Fruit fly (Drosophila melanogaster) whole organism, pupa: ENCODE measurements around the gene RpL8.
A peak's percentile ranks its signal among the peaks of the same experiment; 100 is the strongest.

Source experiments
- CG14655 ChIP-seq: fragments of 200-800 bp; sonication (Bioruptor generic); optimal IDR thresholded peaks from 3 replicates; lab custom pipeline; 2017; ENCODE audit warnings: mild to moderate bottlenecking, missing biosample characterization, missing genetic modification reagents, missing genetic modification characterization
- CG15710 ChIP-seq: fragments of 200-800 bp; sonication (Bioruptor generic); optimal IDR thresholded peaks from 2 replicates; lab custom pipeline; 2018; ENCODE audit warnings: missing biosample characterization, mild to moderate bottlenecking, missing genetic modification characterization, moderate library complexity
- CG32121 ChIP-seq: fragments of 200-800 bp; sonication (Bioruptor generic); IDR thresholded peaks from 2 replicates; pipeline ENCODE4 v1.3.6; 2022; ENCODE audit warnings: missing biosample characterization, missing genetic modification characterization
- CG4496 ChIP-seq: fragments of 200-800 bp; sonication (Bioruptor generic); IDR thresholded peaks from 3 replicates; pipeline ENCODE4 v1.3.6; 2022; ENCODE audit warnings: missing biosample characterization, missing genetic modification characterization
- CG8159 ChIP-seq: fragments of 200-800 bp; sonication (Bioruptor generic); optimal IDR thresholded peaks from 3 replicates; lab custom pipeline; 2018; ENCODE audit warnings: missing biosample characterization, mild to moderate bottlenecking, missing genetic modification characterization, moderate library complexity
- CG8301 ChIP-seq: fragments of 200-800 bp; sonication (Bioruptor generic); optimal IDR thresholded peaks from 2 replicates; lab custom pipeline; 2018; ENCODE audit warnings: missing biosample characterization, mild to moderate bottlenecking, missing genetic modification characterization
- CG9948 ChIP-seq: fragments of 200-800 bp; sonication (Bioruptor generic); optimal IDR thresholded peaks from 2 replicates; lab custom pipeline; 2018; ENCODE audit warnings: missing biosample characterization, mild to moderate bottlenecking, missing genetic modification characterization, moderate library complexity
- D1 ChIP-seq: fragments of 200-800 bp; sonication (Bioruptor generic); optimal IDR thresholded peaks from 2 replicates; lab custom pipeline; 2018; ENCODE audit warnings: missing biosample characterization, mild to moderate bottlenecking, missing genetic modification characterization, moderate library complexity
- EcR ChIP-seq: fragments of 200-800 bp; sonication (Bioruptor generic); optimal IDR thresholded peaks from 3 replicates; lab custom pipeline; 2019; ENCODE audit warnings: missing biosample characterization, missing genetic modification characterization, mild to moderate bottlenecking, moderate library complexity, missing genetic modification reagents
- Ets98B ChIP-seq: fragments of 200-800 bp; sonication (Bioruptor generic); IDR thresholded peaks from 2 replicates; pipeline ENCODE4 v1.3.6; 2022; ENCODE audit warnings: missing biosample characterization, missing genetic modification characterization
- Snoo ChIP-seq: fragments of 200-800 bp; sonication (Bioruptor generic); optimal IDR thresholded peaks from 3 replicates; lab custom pipeline; 2017; ENCODE audit warnings: missing biosample characterization, mild to moderate bottlenecking, missing genetic modification characterization, inconsistent platforms
- gl ChIP-seq: fragments of 200-800 bp; sonication (Bioruptor generic); optimal IDR thresholded peaks from 2 replicates; lab custom pipeline; 2018; ENCODE audit warnings: missing biosample characterization, mild to moderate bottlenecking, missing genetic modification characterization
- rn ChIP-seq: fragments of 200-800 bp; sonication (Bioruptor generic); IDR thresholded peaks from 2 replicates; pipeline ENCODE4 v1.3.6; 2022; ENCODE audit warnings: missing biosample characterization, missing genetic modification characterization

DNA sequence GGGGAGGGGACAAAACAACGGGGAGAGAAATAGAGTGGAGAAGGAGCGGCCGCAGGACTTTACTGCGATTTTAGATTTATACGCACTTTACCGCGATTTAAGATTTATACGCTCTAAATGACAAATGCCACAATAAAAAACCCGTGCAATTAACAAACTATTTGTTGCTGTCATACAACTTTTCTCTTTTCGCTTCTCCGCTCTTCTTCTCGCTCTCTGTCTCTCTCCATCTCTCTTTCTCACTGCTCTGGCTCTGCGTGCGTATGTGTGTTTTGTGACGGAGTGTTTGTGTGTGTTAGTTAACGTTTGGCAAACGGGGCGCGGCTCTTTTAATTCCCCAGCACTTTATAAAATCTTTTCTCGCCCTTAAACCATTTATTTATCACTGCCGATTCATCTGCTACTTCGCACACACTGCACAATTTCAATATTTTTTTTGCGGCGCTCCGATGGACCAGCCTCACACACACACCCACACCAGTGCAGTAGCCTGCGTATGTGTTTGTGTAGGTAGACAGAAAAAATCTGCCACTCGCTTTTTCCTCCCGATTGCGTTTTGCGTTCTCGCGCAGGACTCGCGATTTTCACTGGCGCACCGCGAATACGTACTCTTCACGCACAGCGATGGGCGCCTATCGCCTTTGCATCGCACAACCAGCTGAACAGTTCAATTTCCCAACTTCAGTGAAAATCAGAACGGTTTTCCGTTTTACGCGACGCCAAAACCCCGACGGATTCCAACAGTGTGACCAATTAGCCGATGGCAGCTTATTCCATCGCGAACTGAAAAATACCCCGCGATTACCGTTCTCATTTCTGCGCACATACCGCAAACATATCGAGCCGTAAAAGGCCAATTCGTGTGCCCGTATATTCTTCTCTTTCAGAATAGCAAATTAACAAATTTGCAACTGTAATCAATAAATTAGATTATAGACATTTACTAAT is 1.2 kb upstream of the RpL8 start, which contains the start of gene msn:
- no peak for TF ChIP-seq CG14655 (GFP tag; lab: Kevin White, UChicago)
- TF ChIP-seq D1 (tag; lab: Kevin White, UChicago), result no peak
- TF ChIP-seq CG4496 (GFP tag; lab: Robert Waterston, UW), result peak; percentile 52
- no peak for TF ChIP-seq CG8301 (tag; lab: Kevin White, UChicago)
- peak; percentile 15 for TF ChIP-seq CG8159 (tag; lab: Kevin White, UChicago)
- TF ChIP-seq CG32121 (GFP tag; lab: Robert Waterston, UW), result no peak
- no peak for TF ChIP-seq gl (tag; lab: Kevin White, UChicago)
- TF ChIP-seq CG15710 (tag; lab: Kevin White, UChicago), result no peak
- peak; percentile 2 for TF ChIP-seq Snoo (tag; lab: Kevin White, UChicago)
- TF ChIP-seq EcR (GFP tag; lab: Kevin White, UChicago), result peak; percentile 51
- TF ChIP-seq Ets98B, result 0 out of 2 replicates have a peak, but pooled peaks have one; percentile 14
- no peak for TF ChIP-seq rn (GFP tag; lab: Robert Waterston, UW)
- TF ChIP-seq CG9948 (tag; lab: Kevin White, UChicago), result no peak
